Fruit fly (Drosophila melanogaster): ENCODE results near the gene CG44198.
A peak's percentile ranks its signal among the peaks of the same experiment; 100 is the strongest.

Gene CG44198

dm6 chr2L:13165802-13166347 lies 46.9 kb upstream of the CG44198 start, which contains the start of gene DnaJ-H (continued):
- TF ChIP-seq dm (GFP tag; optimal IDR thresholded peaks at IDR 0.05): no peak
- no peak for TF ChIP-seq CG2199 (GFP tag; IDR thresholded peaks at IDR 0.05)
- no peak for TF ChIP-seq CG12391 (tag; optimal IDR thresholded peaks at IDR 0.05)
- no peak for TF ChIP-seq zen (tag; optimal IDR thresholded peaks at IDR 0.05)
- TF ChIP-seq rib (GFP tag; IDR thresholded peaks at IDR 0.05): no peak
- TF ChIP-seq ranshi (GFP tag; IDR thresholded peaks at IDR 0.05): no peak
- TF ChIP-seq Trl (optimal IDR thresholded peaks at IDR 0.05): peak; percentile 74 to 93
- TF ChIP-seq Trl (GFP tag; optimal IDR thresholded peaks at IDR 0.05): no peak
- peak; percentile 66; the same call in 1 of the 2 replicates for TF ChIP-seq CG13287 (GFP tag; IDR thresholded peaks at IDR 0.05; ENCODE audit: partially characterized antibody)
- TF ChIP-seq tll (GFP tag; optimal IDR thresholded peaks at IDR 0.05): no peak
- TF ChIP-seq CG1024 (GFP tag; IDR thresholded peaks at IDR 0.05): no peak
- no peak for TF ChIP-seq CG31365 (tag; optimal IDR thresholded peaks at IDR 0.05)
- TF ChIP-seq jigr1 (GFP tag; IDR thresholded peaks at IDR 0.05): no peak
- TF ChIP-seq trh (GFP tag; optimal IDR thresholded peaks at IDR 0.05): no peak
- TF ChIP-seq HLHmδ (GFP tag; optimal IDR thresholded peaks at IDR 0.05): no peak
- TF ChIP-seq CG9437 (GFP tag; optimal IDR thresholded peaks at IDR 0.05): no peak
- no peak for TF ChIP-seq Meics (GFP tag; optimal IDR thresholded peaks at IDR 0.05)
- TF ChIP-seq Scr (GFP tag; IDR thresholded peaks at IDR 0.05; ENCODE audit: partially characterized antibody): 0 out of 2 replicates have a peak, but pooled peaks have one; percentile 29
- peak; percentile 39 for TF ChIP-seq CG15479 (GFP tag; optimal IDR thresholded peaks at IDR 0.05)
- no peak for TF ChIP-seq Poxn (GFP tag; IDR thresholded peaks at IDR 0.05)
- TF ChIP-seq CG7963 (GFP tag; IDR thresholded peaks at IDR 0.05; ENCODE audit: partially characterized antibody): no peak
- TF ChIP-seq ap (GFP tag; IDR thresholded peaks at IDR 0.05): no peak

dm6 chr2L:13164994-13165801 lies 46.3 kb upstream of the CG44198 start, which contains the start of gene Sirt1:
Gene Sirt1, plus strand, starts transcription at chr2L:13165564.
- no peak for TF ChIP-seq CG4360 (GFP tag; IDR thresholded peaks at IDR 0.05)
- TF ChIP-seq CG15073 (GFP tag; optimal IDR thresholded peaks at IDR 0.05): peak; percentile 44
- TF ChIP-seq p53 (GFP tag; optimal IDR thresholded peaks at IDR 0.05): no peak
- peak; percentile 68 for TF ChIP-seq caup (GFP tag; optimal IDR thresholded peaks at IDR 0.05; ENCODE audit: severe bottlenecking)
- peak; percentile 74; the same call in 1 of the 2 replicates for TF ChIP-seq CG14014 (GFP tag; IDR thresholded peaks at IDR 0.05)
- TF ChIP-seq Mes4 (GFP tag; optimal IDR thresholded peaks at IDR 0.05): no peak
- no peak for TF ChIP-seq pfk (GFP tag; optimal IDR thresholded peaks at IDR 0.05)
- TF ChIP-seq Atf-2 (GFP tag; optimal IDR thresholded peaks at IDR 0.05): peak; percentile 6
- peak; percentile 91 for TF ChIP-seq Oli (tag; optimal IDR thresholded peaks at IDR 0.05)
- peak; percentile 52 to 85 for TF ChIP-seq dpn (GFP tag; optimal IDR thresholded peaks at IDR 0.05)
- no peak for TF ChIP-seq CG9876 (GFP tag; optimal IDR thresholded peaks at IDR 0.05)
- TF ChIP-seq CG12155 (GFP tag; optimal IDR thresholded peaks at IDR 0.05): peak; percentile 84
- no peak for TF ChIP-seq repo (GFP tag; optimal IDR thresholded peaks at IDR 0.05)
- peak; percentile 86 for TF ChIP-seq Hmr (GFP tag; optimal IDR thresholded peaks at IDR 0.05)
- TF ChIP-seq ase (GFP tag; IDR thresholded peaks at IDR 0.05): peak; percentile 59; the same call in 1 of the 3 replicates
- peak; percentile 54; the same call in 1 of the 2 replicates for TF ChIP-seq ara (GFP tag; IDR thresholded peaks at IDR 0.05)
- TF ChIP-seq prd (optimal IDR thresholded peaks at IDR 0.05): no peak
- peak; percentile 89 for TF ChIP-seq prd (GFP tag; IDR thresholded peaks at IDR 0.05)
- no peak for TF ChIP-seq CG15479 (GFP tag; optimal IDR thresholded peaks at IDR 0.05)
- TF ChIP-seq vvl (GFP tag; IDR thresholded peaks at IDR 0.05): peak; percentile 66
- TF ChIP-seq vnd (GFP tag; IDR thresholded peaks at IDR 0.05; ENCODE audit: partially characterized antibody): no peak
- TF ChIP-seq CG15514 (GFP tag; optimal IDR thresholded peaks at IDR 0.05): peak; percentile 45
- no peak for TF ChIP-seq dimm (GFP tag; IDR thresholded peaks at IDR 0.05)
- peak; percentile 65 for TF ChIP-seq B-H1 (GFP tag; IDR thresholded peaks at IDR 0.05)
- TF ChIP-seq wek (GFP tag; optimal IDR thresholded peaks at IDR 0.05): no peak
- no peak for TF ChIP-seq GATAe (GFP tag; conservative IDR thresholded peaks at IDR 0.05)
- no peak for TF ChIP-seq CTCF (GFP tag; optimal IDR thresholded peaks at IDR 0.05)
- peak; percentile 41 for TF ChIP-seq CG4282 (GFP tag; optimal IDR thresholded peaks at IDR 0.05)
- TF ChIP-seq sd (tag; optimal IDR thresholded peaks at IDR 0.05): peak; percentile 54
